Worm (Caenorhabditis elegans) whole organism, L2 larva: Measurements from ENCODE around the gene pitr-5.
A peak's percentile ranks its signal among the peaks of the same experiment; 100 is the strongest.

Source experiments
- C34F6.9 ChIP-seq: fragments of 150-350 bp; optimal IDR thresholded peaks from 2 replicates; lab custom pipeline; 2014; ENCODE audit warnings: missing biosample characterization, missing genetic modification characterization
- F13H6.1 ChIP-seq: sonication (generic microtip); optimal IDR thresholded peaks from 2 replicates; lab custom pipeline; 2016; ENCODE audit warnings: missing genetic modification characterization, missing compliant biosample characterization
- R02D3.7 ChIP-seq: fragments of 150-350 bp; optimal IDR thresholded peaks from 2 replicates; lab custom pipeline; 2014; ENCODE audit warnings: missing biosample characterization, missing genetic modification characterization
- Y55F3AM.14 ChIP-seq: fragments of 200-800 bp; sonication (Bioruptor generic); optimal IDR thresholded peaks from 2 replicates; lab custom pipeline; 2018; ENCODE audit warnings: mild to moderate bottlenecking, missing genetic modification characterization, missing compliant biosample characterization
- ZK546.5 ChIP-seq: sonication (generic microtip); optimal IDR thresholded peaks from 2 replicates; lab custom pipeline; 2017; ENCODE audit warnings: missing biosample characterization, missing genetic modification characterization
- alr-1 ChIP-seq: fragments of 150-350 bp; optimal IDR thresholded peaks from 2 replicates; lab custom pipeline; 2014; ENCODE audit warnings: missing biosample characterization, missing genetic modification characterization
- aly-2 ChIP-seq: fragments of 150-350 bp; optimal IDR thresholded peaks from 2 replicates; lab custom pipeline; 2014; ENCODE audit warnings: missing biosample characterization, missing genetic modification characterization
- ama-1 ChIP-seq: fragments of 150-350 bp; optimal IDR thresholded peaks from 2 replicates; lab custom pipeline; 2018; ENCODE audit warnings: inconsistent platforms
- blmp-1 ChIP-seq: sonication (generic microtip); optimal IDR thresholded peaks from 2 replicates; lab custom pipeline; 2017; ENCODE audit warnings: missing genetic modification characterization, mild to moderate bottlenecking, missing compliant biosample characterization, antibody characterized with exemption, moderate library complexity; ENCODE audit not compliant: insufficient read depth
- ceh-16 ChIP-seq: fragments of 150-350 bp; optimal IDR thresholded peaks from 2 replicates; lab custom pipeline; 2014; ENCODE audit warnings: missing biosample characterization, missing genetic modification characterization
- ceh-82 ChIP-seq: fragments of 150-350 bp; optimal IDR thresholded peaks from 2 replicates; lab custom pipeline; 2014; ENCODE audit warnings: missing biosample characterization, missing genetic modification characterization
- crh-2 ChIP-seq: sonication (generic microtip); optimal IDR thresholded peaks from 2 replicates; lab custom pipeline; 2017; ENCODE audit warnings: missing biosample characterization, missing genetic modification characterization
- dmd-4 ChIP-seq: sonication (generic microtip); optimal IDR thresholded peaks from 2 replicates; lab custom pipeline; 2017; ENCODE audit warnings: missing biosample characterization, missing genetic modification characterization
- egl-27 ChIP-seq: sonication (generic microtip); optimal IDR thresholded peaks from 3 replicates; lab custom pipeline; 2017; ENCODE audit warnings: missing biosample characterization, missing genetic modification reagents, missing genetic modification characterization
- elt-3 ChIP-seq: sonication (generic microtip); optimal IDR thresholded peaks from 2 replicates; lab custom pipeline; 2017; ENCODE audit warnings: missing biosample characterization, missing genetic modification characterization
- fos-1 ChIP-seq: fragments of 150-350 bp; optimal IDR thresholded peaks from 2 replicates; lab custom pipeline; 2014; ENCODE audit warnings: missing biosample characterization, missing genetic modification characterization
- gmeb-1 ChIP-seq: fragments of 150-350 bp; optimal IDR thresholded peaks from 2 replicates; lab custom pipeline; 2014; ENCODE audit warnings: missing biosample characterization, missing genetic modification characterization
- lin-11 ChIP-seq: fragments of 150-350 bp; sonication (generic microtip); optimal IDR thresholded peaks from 2 replicates; lab custom pipeline; 2014; ENCODE audit warnings: missing biosample characterization, missing genetic modification characterization, inconsistent platforms, mixed read lengths
- lin-13 ChIP-seq: fragments of 150-350 bp; optimal IDR thresholded peaks from 2 replicates; lab custom pipeline; 2014; ENCODE audit warnings: missing biosample characterization, missing genetic modification reagents, missing genetic modification characterization
- lsy-2 ChIP-seq, 2 experiments: fragments of 150-350 bp in 1 of 2; sonication (generic microtip) in 1 of 2; optimal IDR thresholded peaks; 2 replicates each; lab custom pipeline; 2014 to 2017; ENCODE audit warnings: missing biosample characterization in 2 of 2, missing genetic modification characterization in 2 of 2
- mab-5 ChIP-seq: fragments of 150-350 bp; optimal IDR thresholded peaks from 2 replicates; lab custom pipeline; 2014; ENCODE audit warnings: missing biosample characterization, missing genetic modification characterization
- mdl-1 ChIP-seq, 2 experiments: fragments of 150-350 bp in 1 of 2; sonication (generic microtip) in 1 of 2; optimal IDR thresholded peaks; 2 replicates each; lab custom pipeline; 2017; ENCODE audit warnings: missing biosample characterization in 2 of 2, missing genetic modification characterization in 2 of 2
- nhr-10 ChIP-seq: sonication (generic microtip); optimal IDR thresholded peaks from 2 replicates; lab custom pipeline; 2017; ENCODE audit warnings: missing biosample characterization, missing genetic modification characterization
- nhr-11 ChIP-seq: fragments of 150-350 bp; optimal IDR thresholded peaks from 2 replicates; lab custom pipeline; 2014; ENCODE audit warnings: missing biosample characterization, missing genetic modification characterization
- nhr-12 ChIP-seq: fragments of 150-350 bp; optimal IDR thresholded peaks from 2 replicates; lab custom pipeline; 2014; ENCODE audit warnings: missing biosample characterization, missing genetic modification characterization
- nhr-129 ChIP-seq: fragments of 150-350 bp; optimal IDR thresholded peaks from 2 replicates; lab custom pipeline; 2014; ENCODE audit warnings: missing biosample characterization, missing genetic modification characterization
- nhr-21 ChIP-seq: fragments of 150-350 bp; optimal IDR thresholded peaks from 2 replicates; lab custom pipeline; 2014; ENCODE audit warnings: missing biosample characterization, missing genetic modification characterization
- nhr-6 ChIP-seq: fragments of 150-350 bp; optimal IDR thresholded peaks from 2 replicates; lab custom pipeline; 2014; ENCODE audit warnings: missing biosample characterization, missing genetic modification characterization
- nhr-77 ChIP-seq: fragments of 150-350 bp; optimal IDR thresholded peaks from 2 replicates; lab custom pipeline; 2014; ENCODE audit warnings: missing biosample characterization, missing genetic modification characterization
- peb-1 ChIP-seq: fragments of 150-350 bp; optimal IDR thresholded peaks from 2 replicates; lab custom pipeline; 2014; ENCODE audit warnings: missing biosample characterization, missing genetic modification characterization
- sem-4 ChIP-seq: fragments of 150-350 bp; optimal IDR thresholded peaks from 2 replicates; lab custom pipeline; 2014; ENCODE audit warnings: missing biosample characterization, missing genetic modification reagents, missing genetic modification characterization
- sma-3 ChIP-seq: sonication (generic microtip); optimal IDR thresholded peaks from 2 replicates; lab custom pipeline; 2016; ENCODE audit warnings: missing genetic modification reagents, missing genetic modification characterization, missing compliant biosample characterization
- sma-9 ChIP-seq, 2 experiments: fragments of 150-350 bp in 1 of 2; sonication (generic microtip) in 1 of 2; optimal IDR thresholded peaks; 2 replicates each; lab custom pipeline; 2014 to 2016; ENCODE audit warnings: missing genetic modification characterization in 2 of 2, mild to moderate bottlenecking in 1 of 2, missing biosample characterization in 1 of 2, missing compliant biosample characterization in 1 of 2, missing genetic modification reagents in 1 of 2, moderate library complexity in 1 of 2
- snpc-4 ChIP-seq: fragments of 150-350 bp; optimal IDR thresholded peaks from 2 replicates; lab custom pipeline; 2014; ENCODE audit warnings: missing biosample characterization, missing genetic modification characterization
- unc-39 ChIP-seq: fragments of 150-350 bp; optimal IDR thresholded peaks from 2 replicates; lab custom pipeline; 2014; ENCODE audit warnings: missing biosample characterization, missing genetic modification characterization
- unc-55 ChIP-seq: fragments of 150-350 bp; sonication (generic microtip); optimal IDR thresholded peaks from 3 replicates; lab custom pipeline; 2014; ENCODE audit warnings: missing biosample characterization, missing genetic modification reagents, missing genetic modification characterization
- unc-62 ChIP-seq: fragments of 150-350 bp; optimal IDR thresholded peaks from 2 replicates; lab custom pipeline; 2014; ENCODE audit warnings: missing biosample characterization, missing genetic modification reagents, missing genetic modification characterization
- zag-1 ChIP-seq: fragments of 150-350 bp; optimal IDR thresholded peaks from 2 replicates; lab custom pipeline; 2014; ENCODE audit warnings: missing biosample characterization, missing genetic modification characterization
- ztf-1 ChIP-seq: fragments of 200-800 bp; sonication (Bioruptor generic); conservative IDR thresholded peaks from 2 replicates; pipeline ENCODE4 v1.3.6; 2022; ENCODE audit warnings: missing genetic modification characterization, missing compliant biosample characterization
- ztf-11 ChIP-seq: sonication (generic microtip); optimal IDR thresholded peaks from 2 replicates; lab custom pipeline; 2017; ENCODE audit warnings: missing biosample characterization, missing genetic modification characterization

Gene pitr-5

DNA sequence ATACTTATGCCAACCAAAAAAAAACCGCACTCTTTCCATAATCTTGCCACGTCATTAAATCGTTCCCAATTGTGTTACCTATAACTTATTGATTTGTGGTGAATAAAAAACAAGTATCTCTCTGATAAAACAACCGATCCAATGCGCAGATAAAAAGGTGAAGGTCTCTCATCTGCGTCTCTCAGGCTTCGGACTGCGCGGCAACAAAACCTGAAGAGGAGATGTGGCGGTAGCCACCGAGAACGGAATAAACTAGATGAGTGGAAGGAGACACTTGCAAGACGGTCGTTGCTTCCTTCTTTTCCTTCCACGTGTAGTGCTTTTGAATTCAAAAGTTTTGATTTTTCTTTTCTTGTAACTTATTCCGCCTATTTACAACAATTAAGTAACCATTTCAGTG, 40.3 kb downstream of the pitr-5 start, which contains the start of gene fkb-3:
fkb-3 (plus strand) TSS at position 277 of the 400 bp plus-strand sequence.
- peak; percentile 24 for TF ChIP-seq nhr-21 (tag; lab: Kevin White, UChicago)
- TF ChIP-seq crh-2 (tag; lab: Kevin White, UChicago) = peak; percentile 14
- no peak for TF ChIP-seq unc-39 (tag; lab: Kevin White, UChicago)

DNA sequence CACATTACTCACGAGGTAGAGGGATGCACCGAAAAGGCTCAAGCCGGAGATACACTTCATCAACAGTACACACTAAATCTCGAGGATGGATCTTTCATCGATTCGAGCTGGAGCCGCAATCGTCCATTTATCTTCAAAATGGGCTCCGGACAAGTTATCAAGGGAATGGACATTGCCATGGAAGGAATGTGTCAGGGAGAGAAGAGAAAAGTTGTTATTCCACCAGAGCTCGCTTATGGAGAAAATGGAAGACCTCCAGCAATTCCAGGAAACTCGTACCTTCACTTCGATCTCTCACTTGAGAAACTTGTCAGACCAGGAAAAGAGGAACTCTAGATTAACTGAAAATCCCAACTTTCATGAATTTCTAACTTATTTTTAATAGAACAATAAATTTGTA, 41.2 kb downstream of the pitr-5 start:
- TF ChIP-seq aly-2 (tag; lab: Kevin White, UChicago) = no peak
- no peak for TF ChIP-seq nhr-12 (tag; lab: Kevin White, UChicago)
- no peak for TF ChIP-seq unc-62 (GFP tag; lab: Kevin White, UChicago)
- no peak for TF ChIP-seq mab-5 (tag; lab: Kevin White, UChicago)
- no peak for TF ChIP-seq nhr-77
- TF ChIP-seq snpc-4 (tag; lab: Kevin White, UChicago) = no peak
- no peak for TF ChIP-seq elt-3
- TF ChIP-seq unc-55 (GFP tag; lab: Kevin White, UChicago) = no peak
- TF ChIP-seq nhr-129 (tag; lab: Kevin White, UChicago) = no peak
- TF ChIP-seq ztf-11 (tag; lab: Kevin White, UChicago) = no peak
- TF ChIP-seq ceh-16 = no peak
- TF ChIP-seq zag-1 (tag; lab: Kevin White, UChicago) = no peak
- no peak for TF ChIP-seq fos-1 (tag; lab: Kevin White, UChicago)
- no peak for TF ChIP-seq ZK546.5
- TF ChIP-seq nhr-11 (tag; lab: Kevin White, UChicago) = no peak
- no peak for TF ChIP-seq peb-1
- no peak for TF ChIP-seq nhr-6 (tag; lab: Kevin White, UChicago)
- TF ChIP-seq, all 48 proteins: peak for 0

DNA sequence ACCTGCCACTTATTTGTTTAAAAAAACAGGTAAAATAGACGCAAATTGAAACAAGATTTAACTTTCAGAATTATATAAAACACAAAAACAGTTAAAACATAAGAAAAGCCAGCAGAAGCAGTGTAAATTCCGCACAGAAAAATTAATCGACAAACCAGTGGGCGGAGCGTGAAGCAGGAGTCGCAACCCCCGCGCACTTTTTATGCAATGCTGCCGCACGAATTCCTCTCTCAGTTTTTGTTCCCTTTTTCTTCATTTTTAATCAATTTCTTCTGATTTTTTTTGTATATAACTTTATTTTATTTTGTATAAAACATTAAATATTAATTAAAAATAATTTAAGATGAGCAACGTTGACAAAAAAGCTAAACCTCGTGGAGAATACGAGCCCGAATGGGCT, 46.2 kb downstream of the pitr-5 start, which contains the start of the genes gei-6 and krr-1:
gei-6 (minus strand) TSS at position 2 of the 400 bp plus-strand sequence.
krr-1 (plus strand) TSS at position 344 of the 400 bp plus-strand sequence.
- TF ChIP-seq C34F6.9 (tag; lab: Kevin White, UChicago) (peak; percentile 29), unc-62 (GFP tag; lab: Kevin White, UChicago) (no peak), nhr-6 (tag; lab: Kevin White, UChicago) (no peak), sem-4 (tag; lab: Kevin White, UChicago) (peak; percentile 52), unc-39 (tag; lab: Kevin White, UChicago) (no peak), R02D3.7 (tag; lab: Kevin White, UChicago) (no peak), F13H6.1 (peak; percentile 46), sma-9 (GFP tag; optimal IDR thresholded peaks at IDR 0.05; lab: Kevin White, UChicago) (peak; percentile 47), sma-9 (tag; optimal IDR thresholded peaks at IDR 0.05; lab: Kevin White, UChicago) (no peak), crh-2 (tag; lab: Kevin White, UChicago) (no peak), egl-27 (tag; lab: Kevin White, UChicago) (no peak), nhr-21 (tag; lab: Kevin White, UChicago) (no peak), ceh-16 (no peak), blmp-1 (tag; lab: Kevin White, UChicago) (no peak), mdl-1 (tag; optimal IDR thresholded peaks at IDR 0.05; lab: Kevin White, UChicago) (no peak), dmd-4 (tag; lab: Kevin White, UChicago) (no peak), alr-1 (tag; lab: Kevin White, UChicago) (no peak), lin-13 (GFP tag; lab: Kevin White, UChicago) (peak; percentile 10), unc-55 (GFP tag; lab: Kevin White, UChicago) (peak; percentile 79), snpc-4 (tag; lab: Kevin White, UChicago) (no peak), ama-1 (lab: Kevin White, UChicago) (no peak), fos-1 (tag; lab: Kevin White, UChicago) (peak; percentile 15), nhr-77 (no peak), ztf-1 (GFP tag; lab: Robert Waterston, UW) (no peak), gmeb-1 (tag; lab: Kevin White, UChicago) (peak; percentile 75), ceh-82 (tag; lab: Kevin White, UChicago) (no peak), nhr-10 (no peak), nhr-11 (tag; lab: Kevin White, UChicago) (no peak), nhr-12 (tag; lab: Kevin White, UChicago) (no peak), mab-5 (tag; lab: Kevin White, UChicago) (peak; percentile 49), sma-3 (peak; percentile 43), lsy-2 (tag; optimal IDR thresholded peaks at IDR 0.05; lab: Kevin White, UChicago) (peak in 1 of 2 experiments; percentile 54), lin-11 (tag; lab: Kevin White, UChicago) (peak; percentile 59), nhr-129 (tag; lab: Kevin White, UChicago) (peak; percentile 16), Y55F3AM.14 (GFP tag; lab: Kevin White, UChicago) (no peak)
